Fruit fly (Drosophila melanogaster) whole organism, wandering third instar larva: ENCODE data around the gene CG13708.

ENCODE experiments used
- Abd-B ChIP-seq: fragments of >200 bp; optimal IDR thresholded peaks from 2 replicates; lab custom pipeline; 2017; ENCODE audit warnings: missing biosample characterization, missing genetic modification characterization
- CG32264 ChIP-seq: fragments of 200-800 bp; sonication (Bioruptor generic); optimal IDR thresholded peaks from 2 replicates; lab custom pipeline; 2016; ENCODE audit warnings: missing biosample characterization, missing genetic modification characterization
- CG9705 ChIP-seq: fragments of 200-800 bp; sonication (Bioruptor generic); optimal IDR thresholded peaks from 2 replicates; lab custom pipeline; 2018; ENCODE audit warnings: missing biosample characterization, mild to moderate bottlenecking, missing genetic modification characterization
- CrebA ChIP-seq: fragments of 200-800 bp; sonication (Bioruptor generic); optimal IDR thresholded peaks from 2 replicates; lab custom pipeline; 2016; ENCODE audit warnings: missing biosample characterization, mild to moderate bottlenecking, missing genetic modification characterization, borderline replicate concordance
- Dfd ChIP-seq: fragments of >200 bp; optimal IDR thresholded peaks from 2 replicates; lab custom pipeline; 2017; ENCODE audit warnings: missing biosample characterization, missing genetic modification characterization
- Dif ChIP-seq: fragments of 200-275, 200-300 bp; sonication (Bioruptor generic); optimal IDR thresholded peaks from 2 replicates; lab custom pipeline; 2018; ENCODE audit warnings: missing biosample characterization, missing genetic modification characterization; ENCODE audit not compliant: partially characterized antibody
- GATAd ChIP-seq: sonication (Bioruptor generic); optimal IDR thresholded peaks from 2 replicates; lab custom pipeline; 2016; ENCODE audit warnings: missing biosample characterization, missing genetic modification characterization
- HLH106 ChIP-seq: fragments of 200-800 bp; optimal IDR thresholded peaks from 3 replicates; lab custom pipeline; 2019; ENCODE audit warnings: missing biosample characterization, mild to moderate bottlenecking, missing genetic modification characterization, moderate library complexity
- Hnf4 ChIP-seq: fragments of 200-800 bp; sonication (Bioruptor generic); optimal IDR thresholded peaks from 2 replicates; lab custom pipeline; 2016; ENCODE audit warnings: missing biosample characterization, mild to moderate bottlenecking, missing genetic modification characterization
- Hr78 ChIP-seq: fragments of >200 bp; optimal IDR thresholded peaks from 2 replicates; lab custom pipeline; 2017; ENCODE audit warnings: missing biosample characterization, missing genetic modification characterization
- Hr83 ChIP-seq: fragments of 200-300 bp; sonication (Bioruptor generic); optimal IDR thresholded peaks from 2 replicates; lab custom pipeline; 2016; ENCODE audit warnings: missing biosample characterization, mild to moderate bottlenecking, missing genetic modification characterization, moderate library complexity; ENCODE audit not compliant: poor library complexity, severe bottlenecking
- Jra ChIP-seq: sonication (Bioruptor generic); optimal IDR thresholded peaks from 2 replicates; lab custom pipeline; 2016; ENCODE audit warnings: missing biosample characterization, missing genetic modification characterization
- Mio ChIP-seq: sonication (Bioruptor generic); optimal IDR thresholded peaks from 2 replicates; lab custom pipeline; 2016; ENCODE audit warnings: missing biosample characterization, missing genetic modification characterization
- Myc ChIP-seq: fragments of >200 bp; optimal IDR thresholded peaks from 2 replicates; lab custom pipeline; 2017
- N ChIP-seq: fragments of >200 bp; optimal IDR thresholded peaks from 2 replicates; lab custom pipeline; 2018; ENCODE audit warnings: missing biosample characterization, missing external identifiers, missing genetic modification characterization
- OdsH ChIP-seq: fragments of 200-800 bp; sonication (Bioruptor generic); optimal IDR thresholded peaks from 2 replicates; lab custom pipeline; 2016; ENCODE audit warnings: missing biosample characterization, mild to moderate bottlenecking, missing genetic modification characterization
- Rel ChIP-seq, 2 experiments: fragments of 200-800 bp; sonication (Bioruptor generic) in 1 of 2; optimal IDR thresholded peaks; 2 replicates in 1 of 2; 3 replicates in 1 of 2; lab custom pipeline; 2016 to 2019; ENCODE audit warnings: mild to moderate bottlenecking in 2 of 2, missing biosample characterization in 2 of 2, missing genetic modification characterization in 2 of 2, moderate library complexity in 1 of 2
- Sp1 ChIP-seq: fragments of 200-800 bp; sonication (Bioruptor generic); optimal IDR thresholded peaks from 3 replicates; lab custom pipeline; 2019; ENCODE audit warnings: missing biosample characterization, mild to moderate bottlenecking, missing genetic modification characterization, moderate library complexity
- Vsx2 ChIP-seq: fragments of 200-300, 225-300 bp; sonication (Bioruptor generic); optimal IDR thresholded peaks from 2 replicates; lab custom pipeline; 2018; ENCODE audit warnings: missing biosample characterization, missing genetic modification characterization; ENCODE audit not compliant: partially characterized antibody
- br ChIP-seq: fragments of 200-800 bp; sonication (Bioruptor generic); optimal IDR thresholded peaks from 2 replicates; lab custom pipeline; 2016; ENCODE audit warnings: missing biosample characterization, missing genetic modification characterization
- brk ChIP-seq: fragments of 200-800 bp; sonication (Bioruptor generic); optimal IDR thresholded peaks from 2 replicates; lab custom pipeline; 2016; ENCODE audit warnings: missing biosample characterization, mild to moderate bottlenecking, missing genetic modification characterization
- dl ChIP-seq, 2 experiments: fragments of 175-275, 200-275 bp in 1 of 2; fragments of 200-275 bp in 1 of 2; sonication (Bioruptor generic); optimal IDR thresholded peaks; lab custom pipeline; 2018; ENCODE audit warnings: mild to moderate bottlenecking in 2 of 2, missing biosample characterization in 2 of 2, missing genetic modification characterization in 2 of 2, moderate library complexity in 2 of 2; ENCODE audit not compliant: partially characterized antibody in 2 of 2, insufficient read depth in 1 of 2
- dmrt93B ChIP-seq: fragments of 200-800 bp; sonication (Bioruptor generic); optimal IDR thresholded peaks from 2 replicates; lab custom pipeline; 2018; ENCODE audit warnings: missing biosample characterization, mild to moderate bottlenecking, missing genetic modification characterization
- dsf ChIP-seq: sonication (Bioruptor generic); optimal IDR thresholded peaks from 2 replicates; lab custom pipeline; 2016; ENCODE audit warnings: missing biosample characterization, missing genetic modification characterization, borderline replicate concordance
- ey ChIP-seq: fragments of 200-800 bp; sonication (Bioruptor generic); optimal IDR thresholded peaks from 2 replicates; lab custom pipeline; 2016; ENCODE audit warnings: missing biosample characterization, missing genetic modification characterization
- foxo ChIP-seq, 2 experiments: fragments of 200-800 bp; sonication (Bioruptor generic); optimal IDR thresholded peaks; 2 replicates in 1 of 2; 3 replicates in 1 of 2; lab custom pipeline; 2016 to 2017; ENCODE audit warnings: missing biosample characterization in 2 of 2, missing genetic modification characterization in 2 of 2
- fru ChIP-seq: fragments of 200-800 bp; sonication (Bioruptor generic); optimal IDR thresholded peaks from 3 replicates; lab custom pipeline; 2016; ENCODE audit warnings: missing biosample characterization, mild to moderate bottlenecking, missing genetic modification characterization
- h ChIP-seq: fragments of 200-800 bp; sonication (Bioruptor generic); optimal IDR thresholded peaks from 3 replicates; lab custom pipeline; 2016; ENCODE audit warnings: missing biosample characterization, mild to moderate bottlenecking, missing genetic modification characterization
- jim ChIP-seq: fragments of 175-275, 200-325 bp; sonication (Bioruptor generic); optimal IDR thresholded peaks from 2 replicates; lab custom pipeline; 2016; ENCODE audit warnings: missing biosample characterization, mild to moderate bottlenecking, missing genetic modification characterization
- lola ChIP-seq: fragments of >200 bp; optimal IDR thresholded peaks from 2 replicates; lab custom pipeline; 2017; ENCODE audit warnings: missing biosample characterization, missing genetic modification characterization
- pan ChIP-seq: fragments of >200 bp; optimal IDR thresholded peaks from 2 replicates; lab custom pipeline; 2017
- psq ChIP-seq: fragments of 200-800 bp; sonication (Bioruptor generic); optimal IDR thresholded peaks from 3 replicates; lab custom pipeline; 2017; ENCODE audit warnings: missing biosample characterization, mild to moderate bottlenecking, missing genetic modification characterization, moderate library complexity
- rgr ChIP-seq: fragments of 200-800 bp; sonication (Bioruptor generic); optimal IDR thresholded peaks from 3 replicates; lab custom pipeline; 2016; ENCODE audit warnings: missing biosample characterization, mild to moderate bottlenecking, missing genetic modification characterization
- sage ChIP-seq: fragments of 200-800 bp; sonication (Bioruptor generic); optimal IDR thresholded peaks from 2 replicates; lab custom pipeline; 2016; ENCODE audit warnings: missing biosample characterization, mild to moderate bottlenecking, missing genetic modification characterization
- sv ChIP-seq: fragments of 200-800 bp; sonication (Bioruptor generic); optimal IDR thresholded peaks from 3 replicates; lab custom pipeline; 2016; ENCODE audit warnings: missing biosample characterization, missing genetic modification characterization
- tai ChIP-seq: sonication (Bioruptor generic); optimal IDR thresholded peaks from 2 replicates; lab custom pipeline; 2016; ENCODE audit warnings: missing biosample characterization, missing genetic modification characterization
- usp ChIP-seq: fragments of >200 bp; optimal IDR thresholded peaks from 2 replicates; lab custom pipeline; 2017; ENCODE audit warnings: missing biosample characterization, missing genetic modification characterization
- woc ChIP-seq: sonication (Bioruptor generic); optimal IDR thresholded peaks from 2 replicates; lab custom pipeline; 2016; ENCODE audit warnings: missing biosample characterization, mild to moderate bottlenecking, missing genetic modification characterization

CG13708 gene

DNA sequence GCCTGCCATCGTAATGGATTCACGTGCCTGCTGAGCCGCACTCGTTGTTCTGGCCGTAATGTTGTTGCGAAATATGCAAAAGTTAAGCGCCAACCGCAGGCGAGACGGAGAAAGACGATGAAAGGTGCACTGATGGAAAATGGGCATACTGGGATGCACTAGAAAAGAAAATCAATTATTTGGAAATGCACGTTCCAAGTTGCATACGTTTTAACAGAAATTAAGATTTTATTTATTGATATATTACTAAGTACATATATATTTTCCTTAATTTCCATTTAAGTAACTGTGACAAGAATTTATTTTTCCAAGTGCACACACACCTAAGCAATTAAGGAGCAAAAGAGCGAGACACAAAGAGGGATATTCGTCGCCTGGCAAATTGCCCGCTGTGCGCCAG, 1.6 kb upstream of the CG13708 start:
- no peak for TF ChIP-seq Hr83 (GFP tag; lab: Kevin White, UChicago)

DNA sequence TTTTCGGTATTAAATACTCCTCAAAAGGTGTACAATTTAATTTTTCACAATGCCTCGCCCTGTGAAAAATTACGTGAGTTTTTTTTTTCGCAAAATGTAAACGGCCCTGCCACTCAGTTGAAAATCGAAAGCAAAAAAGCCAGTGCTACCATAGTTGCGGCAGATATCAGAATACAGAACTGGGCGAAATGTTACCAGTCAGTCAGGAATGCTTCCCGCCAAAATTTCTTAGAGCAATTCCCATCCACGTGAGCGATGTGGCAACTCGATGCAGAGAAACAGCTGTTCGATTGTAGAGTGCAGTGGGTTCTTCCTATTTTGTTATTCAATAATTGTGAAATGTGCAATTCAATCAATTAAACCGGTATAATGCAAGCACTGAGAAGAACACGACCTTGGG, 7.8 kb downstream of the CG13708 start, which contains the start of the genes Dhc64C and LeuRS-m:
Dhc64C (minus strand) TSS at position 104 of the 400 bp plus-strand sequence.
LeuRS-m (plus strand) TSS at position 270 of the 400 bp plus-strand sequence.
- TF ChIP-seq rgr (GFP tag; lab: Kevin White, UChicago): peak; percentile 52
- TF ChIP-seq jim (GFP tag; lab: Kevin White, UChicago): peak; percentile 19
- peak; percentile 57 for TF ChIP-seq h (GFP tag; lab: Kevin White, UChicago)
- TF ChIP-seq Hr78 (GFP tag; lab: Kevin White, UChicago): no peak
- TF ChIP-seq Mio (GFP tag; lab: Kevin White, UChicago): no peak
- no peak for TF ChIP-seq brk (GFP tag; lab: Kevin White, UChicago)
- peak; percentile 49 for TF ChIP-seq Hr83 (GFP tag; lab: Kevin White, UChicago)
- peak; percentile 42 for TF ChIP-seq br (GFP tag; lab: Kevin White, UChicago)
- no peak for TF ChIP-seq dsf (GFP tag; lab: Kevin White, UChicago)
- TF ChIP-seq CG9705 (GFP tag; lab: Kevin White, UChicago): peak; percentile 5
- peak; percentile 46 for TF ChIP-seq ey
- peak; percentile 20 for TF ChIP-seq Sp1 (GFP tag; lab: Kevin White, UChicago)
- peak in 1 of 2 experiments; percentile 54 for TF ChIP-seq foxo (GFP tag; optimal IDR thresholded peaks at IDR 0.05; lab: Kevin White, UChicago)
- TF ChIP-seq woc: no peak
- TF ChIP-seq Vsx2: no peak
- TF ChIP-seq N: no peak
- no peak for TF ChIP-seq sage (GFP tag; lab: Kevin White, UChicago)
- TF ChIP-seq fru (GFP tag; lab: Kevin White, UChicago): no peak
- TF ChIP-seq dl (GFP tag; optimal IDR thresholded peaks at IDR 0.05; lab: Kevin White, UChicago; ENCODE audit: insufficient read depth in 1 of 2, partially characterized antibody in 2 of 2): no peak
- TF ChIP-seq HLH106 (tag; lab: Kevin White, UChicago): peak; percentile 39
- TF ChIP-seq Rel (GFP tag; optimal IDR thresholded peaks at IDR 0.05; lab: Kevin White, UChicago): no peak
- peak; percentile 74 for TF ChIP-seq Rel (tag; optimal IDR thresholded peaks at IDR 0.05; lab: Kevin White, UChicago)
- no peak for TF ChIP-seq CG32264 (GFP tag; lab: Kevin White, UChicago)
- no peak for TF ChIP-seq OdsH (GFP tag; lab: Kevin White, UChicago)
- TF ChIP-seq GATAd (GFP tag; lab: Kevin White, UChicago): peak; percentile 8

- peak; percentile 82 for TF ChIP-seq CG32264 (GFP tag; lab: Kevin White, UChicago)
- peak; percentile 92 for TF ChIP-seq ey
- peak; percentile 95 for TF ChIP-seq OdsH (GFP tag; lab: Kevin White, UChicago)
- TF ChIP-seq br (GFP tag; lab: Kevin White, UChicago): peak; percentile 91
- no peak for TF ChIP-seq jim (GFP tag; lab: Kevin White, UChicago)
- TF ChIP-seq tai: no peak
- peak; percentile 95 for TF ChIP-seq woc
- peak; percentile 59 for TF ChIP-seq Jra (GFP tag; lab: Kevin White, UChicago)
- TF ChIP-seq Mio (GFP tag; lab: Kevin White, UChicago): no peak
- TF ChIP-seq Hnf4 (GFP tag; lab: Kevin White, UChicago): no peak
- peak; percentile 53 for TF ChIP-seq Rel (GFP tag; optimal IDR thresholded peaks at IDR 0.05; lab: Kevin White, UChicago)
- TF ChIP-seq Rel (tag; optimal IDR thresholded peaks at IDR 0.05; lab: Kevin White, UChicago): peak; percentile 30
- no peak for TF ChIP-seq Hr83 (GFP tag; lab: Kevin White, UChicago)
- TF ChIP-seq Vsx2: no peak
- no peak for TF ChIP-seq Myc (lab: Kevin White, UChicago)
- peak; percentile 96 for TF ChIP-seq sv
- no peak for TF ChIP-seq CrebA (GFP tag; lab: Kevin White, UChicago)
- TF ChIP-seq h (GFP tag; lab: Kevin White, UChicago): peak; percentile 94
- peak; percentile 92 for TF ChIP-seq fru (GFP tag; lab: Kevin White, UChicago)
- TF ChIP-seq usp (GFP tag; lab: Kevin White, UChicago): no peak
- peak; percentile 93 for TF ChIP-seq rgr (GFP tag; lab: Kevin White, UChicago)
- no peak for TF ChIP-seq Hr78 (GFP tag; lab: Kevin White, UChicago)
- TF ChIP-seq CG9705 (GFP tag; lab: Kevin White, UChicago): peak; percentile 56
- no peak for TF ChIP-seq Dfd
- TF ChIP-seq dl (GFP tag; optimal IDR thresholded peaks at IDR 0.05; lab: Kevin White, UChicago; ENCODE audit: insufficient read depth in 1 of 2, partially characterized antibody in 2 of 2): no peak
- no peak for TF ChIP-seq N
- no peak for TF ChIP-seq lola
- TF ChIP-seq pan: no peak
- peak; percentile 89 for TF ChIP-seq Sp1 (GFP tag; lab: Kevin White, UChicago)
- no peak for TF ChIP-seq brk (GFP tag; lab: Kevin White, UChicago)
- peak; percentile 86 for TF ChIP-seq psq (GFP tag; lab: Kevin White, UChicago)
- TF ChIP-seq foxo (GFP tag; optimal IDR thresholded peaks at IDR 0.05; lab: Kevin White, UChicago): peak; percentile 71 to 95
- no peak for TF ChIP-seq Dif (GFP tag; lab: Kevin White, UChicago)
- no peak for TF ChIP-seq GATAd (GFP tag; lab: Kevin White, UChicago)
- TF ChIP-seq dsf (GFP tag; lab: Kevin White, UChicago): no peak
- TF ChIP-seq dmrt93B (GFP tag; lab: Kevin White, UChicago): no peak
- peak; percentile 94 for TF ChIP-seq sage (GFP tag; lab: Kevin White, UChicago)
- no peak for TF ChIP-seq Abd-B (GFP tag; lab: Kevin White, UChicago)
- peak; percentile 89 for TF ChIP-seq HLH106 (tag; lab: Kevin White, UChicago)
Measured at dm6 chr3L:4824356-4825138, 8.8 kb downstream of the CG13708 start.
